Worm (Caenorhabditis elegans) whole organism, mixed stage, embryonic: ENCODE measurements around the gene C17F4.11.
"Not testable (repeated sequence)": the region's sequence is repeated elsewhere in the genome, so short reads cannot be mapped to it uniquely, and the experiment has no call there.

Experiments
- blmp-1 ChIP-seq: fragments of 150-350 bp; optimal IDR thresholded peaks from 2 replicates; lab custom pipeline; 2014; ENCODE audit warnings: missing biosample characterization, missing genetic modification characterization
- ceh-83 ChIP-seq: fragments of 200-800 bp; sonication (Bioruptor generic); optimal IDR thresholded peaks from 2 replicates; lab custom pipeline; 2018; ENCODE audit warnings: mild to moderate bottlenecking, missing genetic modification characterization, missing compliant biosample characterization
- ces-1 ChIP-seq: fragments of 150-350 bp; optimal IDR thresholded peaks from 2 replicates; lab custom pipeline; 2014; ENCODE audit warnings: missing biosample characterization, missing genetic modification reagents, missing genetic modification characterization
- elt-3 ChIP-seq: fragments of 150-350 bp; optimal IDR thresholded peaks from 2 replicates; lab custom pipeline; 2014; ENCODE audit warnings: missing biosample characterization, missing genetic modification characterization
- lsy-2 ChIP-seq: fragments of 150-350 bp; optimal IDR thresholded peaks from 2 replicates; lab custom pipeline; 2014; ENCODE audit warnings: missing biosample characterization, missing genetic modification characterization
- unc-62 ChIP-seq: fragments of 150-350 bp; optimal IDR thresholded peaks from 2 replicates; lab custom pipeline; 2014; ENCODE audit warnings: missing biosample characterization, missing genetic modification reagents, missing genetic modification characterization

- not testable (repeated sequence) for TF ChIP-seq unc-62; blmp-1; lsy-2 (tag; lab: Kevin White, UChicago); elt-3 (tag; lab: Kevin White, UChicago); ces-1 (GFP tag; lab: Kevin White, UChicago); ceh-83
These were observed 21.5 kb upstream of the C17F4.11 start, which contains the start of gene ZC239.3 for ce11 chrII:3215762-3216161.
